Worm (Caenorhabditis elegans) whole organism, midembryonic: ENCODE data around the gene R151.2.

Experiments used
- T22C8.4 ChIP-seq: fragments of 200-800 bp; sonication (Bioruptor generic); IDR thresholded peaks from 2 replicates; pipeline ENCODE4 v1.3.6; 2022; ENCODE audit warnings: missing genetic modification characterization, missing compliant biosample characterization
- cog-1 ChIP-seq: sonication (generic microtip); optimal IDR thresholded peaks from 2 replicates; lab custom pipeline; 2016; ENCODE audit warnings: missing genetic modification characterization, missing compliant biosample characterization
- flt-1 ChIP-seq: fragments of 200-800 bp; sonication (Bioruptor generic); IDR thresholded peaks from 2 replicates; pipeline ENCODE4 v1.3.6; 2022; ENCODE audit warnings: missing genetic modification characterization, missing compliant biosample characterization
- klf-2 ChIP-seq: fragments of 200-800 bp; sonication (Bioruptor generic); conservative IDR thresholded peaks from 2 replicates; pipeline ENCODE4 v1.3.6; 2022; ENCODE audit warnings: missing genetic modification reagents, missing genetic modification characterization, missing compliant biosample characterization
- med-1 ChIP-seq: sonication (generic microtip); optimal IDR thresholded peaks from 2 replicates; lab custom pipeline; 2017; ENCODE audit warnings: missing genetic modification characterization, mild to moderate bottlenecking, missing compliant biosample characterization, antibody characterized with exemption, missing genetic modification reagents; ENCODE audit not compliant: insufficient read depth
- ztf-23 ChIP-seq: fragments of 200-800 bp; sonication (Bioruptor generic); IDR thresholded peaks from 2 replicates; pipeline ENCODE4 v1.3.6; 2022; ENCODE audit warnings: missing genetic modification reagents, missing genetic modification characterization, missing compliant biosample characterization

ce11 chrIII:7203130-7203775 is 6.5 kb upstream of the R151.2 start:
- no peak for TF ChIP-seq ztf-23
- no peak for TF ChIP-seq flt-1
- no peak for TF ChIP-seq klf-2 (GFP tag; lab: Robert Waterston, UW)
- TF ChIP-seq T22C8.4 (GFP tag; lab: Robert Waterston, UW), result no peak
- TF ChIP-seq cog-1 (tag; lab: Kevin White, UChicago), result no peak
- TF ChIP-seq med-1 (GFP tag; lab: Kevin White, UChicago), result no peak
